Worm (Caenorhabditis elegans): ENCODE data around the gene K01F9.2.

Gene K01F9.2

ce11 chrIII:8886309-8886708, 9.4 kb upstream of the K01F9.2 start:
- TF ChIP-seq pha-4 (tag; optimal IDR thresholded peaks at IDR 0.05) (no peak), nfya-1 (tag; optimal IDR thresholded peaks at IDR 0.05) (peak; percentile 1), unc-42 (tag; optimal IDR thresholded peaks at IDR 0.05) (peak; percentile 26), fkh-10 (GFP tag; optimal IDR thresholded peaks at IDR 0.05) (no peak), ceh-19 (GFP tag; optimal IDR thresholded peaks at IDR 0.05) (peak; percentile 54), madf-2 (tag; optimal IDR thresholded peaks at IDR 0.05) (no peak), tbx-2 (tag; optimal IDR thresholded peaks at IDR 0.05) (peak; percentile 34), K09A11.1 (tag; optimal IDR thresholded peaks at IDR 0.05; ENCODE audit: insufficient read depth) (no peak), hlh-30 (tag; optimal IDR thresholded peaks at IDR 0.05; ENCODE audit: insufficient read depth) (no peak), gmeb-2 (tag; optimal IDR thresholded peaks at IDR 0.05) (no peak), rnt-1 (tag; optimal IDR thresholded peaks at IDR 0.05) (no peak), ceh-34 (tag; optimal IDR thresholded peaks at IDR 0.05) (peak; percentile 2), ceh-6 (GFP tag; optimal IDR thresholded peaks at IDR 0.05) (no peak), ceh-30 (tag; optimal IDR thresholded peaks at IDR 0.05) (no peak), ceh-2 (tag; optimal IDR thresholded peaks at IDR 0.05) (peak; percentile 8), ceh-14 (tag; optimal IDR thresholded peaks at IDR 0.05) (no peak), nhr-232 (tag; optimal IDR thresholded peaks at IDR 0.05) (no peak), nhr-11 (tag; optimal IDR thresholded peaks at IDR 0.05) (no peak), ceh-48 (tag; optimal IDR thresholded peaks at IDR 0.05) (no peak), ama-1 (optimal IDR thresholded peaks at IDR 0.05) (no peak), zip-5 (tag; optimal IDR thresholded peaks at IDR 0.05) (no peak), ztf-16 (tag; optimal IDR thresholded peaks at IDR 0.05) (no peak), eyg-1 (tag; optimal IDR thresholded peaks at IDR 0.05) (no peak), tbx-7 (tag; optimal IDR thresholded peaks at IDR 0.05) (no peak), K02D7.2 (tag; optimal IDR thresholded peaks at IDR 0.05) (no peak), pax-1 (tag; optimal IDR thresholded peaks at IDR 0.05) (no peak), ceh-24 (tag; optimal IDR thresholded peaks at IDR 0.05) (no peak), ttx-3 (tag; optimal IDR thresholded peaks at IDR 0.05) (no peak), pha-2 (tag; optimal IDR thresholded peaks at IDR 0.05) (no peak), ceh-18 (tag; optimal IDR thresholded peaks at IDR 0.05) (peak; percentile 10), hlh-6 (tag; optimal IDR thresholded peaks at IDR 0.05) (no peak), hlh-13 (GFP tag; optimal IDR thresholded peaks at IDR 0.05) (no peak), odd-2 (tag; optimal IDR thresholded peaks at IDR 0.05) (no peak), unc-55 (GFP tag; optimal IDR thresholded peaks at IDR 0.05) (no peak), ceh-9 (tag; optimal IDR thresholded peaks at IDR 0.05) (no peak), pat-9 (tag; optimal IDR thresholded peaks at IDR 0.05) (no peak), lim-6 (tag; optimal IDR thresholded peaks at IDR 0.05) (no peak), C08G9.2 (tag; optimal IDR thresholded peaks at IDR 0.05) (no peak), pros-1 (tag; optimal IDR thresholded peaks at IDR 0.05) (no peak), ceh-31 (tag; optimal IDR thresholded peaks at IDR 0.05) (peak; percentile 30)

ce11 chrIII:8885150-8885549, 8.2 kb upstream of the K01F9.2 start, which contains the start of gene svop-1:
svop-1 (minus strand) TSS chrIII:8885488.
- TF ChIP-seq ceh-45 (GFP tag; IDR thresholded peaks at IDR 0.05) (no peak), odd-2 (tag; optimal IDR thresholded peaks at IDR 0.05) (no peak), ceh-18 (tag; optimal IDR thresholded peaks at IDR 0.05) (no peak), ceh-48 (tag; optimal IDR thresholded peaks at IDR 0.05) (no peak), hlh-6 (tag; optimal IDR thresholded peaks at IDR 0.05) (no peak), madf-2 (tag; optimal IDR thresholded peaks at IDR 0.05) (no peak), dve-1 (tag; optimal IDR thresholded peaks at IDR 0.05) (no peak), C38D4.7 (GFP tag; optimal IDR thresholded peaks at IDR 0.05) (no peak)
